Fruit fly (Drosophila melanogaster) whole organism: ENCODE data around the gene CG14441.

Source experiments
- psq ChIP-seq: fragments of >200 bp; optimal IDR thresholded peaks from 2 replicates; lab custom pipeline; 2017
- usp ChIP-seq: fragments of >200 bp; optimal IDR thresholded peaks from 2 replicates; lab custom pipeline; 2017; ENCODE audit warnings: missing biosample characterization, missing genetic modification characterization, mixed read lengths

dm6 chrX:6661880-6662279, 37.4 kb upstream of the CG14441 start:
- no peak for TF ChIP-seq usp (GFP tag; lab: Kevin White, UChicago)
- no peak for TF ChIP-seq psq (lab: Kevin White, UChicago)
